Worm (Caenorhabditis elegans) whole organism, L2 larva: ENCODE data around the gene F15B10.3.

ENCODE experiments used
- C34F6.9 ChIP-seq: fragments of 150-350 bp; optimal IDR thresholded peaks from 2 replicates; lab custom pipeline; 2014; ENCODE audit warnings: missing biosample characterization, missing genetic modification characterization
- F13H6.1 ChIP-seq: sonication (generic microtip); optimal IDR thresholded peaks from 2 replicates; lab custom pipeline; 2016; ENCODE audit warnings: missing genetic modification characterization, missing compliant biosample characterization
- R02D3.7 ChIP-seq: fragments of 150-350 bp; optimal IDR thresholded peaks from 2 replicates; lab custom pipeline; 2014; ENCODE audit warnings: missing biosample characterization, missing genetic modification characterization
- ZK546.5 ChIP-seq: sonication (generic microtip); optimal IDR thresholded peaks from 2 replicates; lab custom pipeline; 2017; ENCODE audit warnings: missing biosample characterization, missing genetic modification characterization
- blmp-1 ChIP-seq: sonication (generic microtip); optimal IDR thresholded peaks from 2 replicates; lab custom pipeline; 2017; ENCODE audit warnings: missing genetic modification characterization, mild to moderate bottlenecking, missing compliant biosample characterization, antibody characterized with exemption, moderate library complexity; ENCODE audit not compliant: insufficient read depth
- ceh-16 ChIP-seq: fragments of 150-350 bp; optimal IDR thresholded peaks from 2 replicates; lab custom pipeline; 2014; ENCODE audit warnings: missing biosample characterization, missing genetic modification characterization
- ceh-82 ChIP-seq: fragments of 150-350 bp; optimal IDR thresholded peaks from 2 replicates; lab custom pipeline; 2014; ENCODE audit warnings: missing biosample characterization, missing genetic modification characterization
- crh-2 ChIP-seq: sonication (generic microtip); optimal IDR thresholded peaks from 2 replicates; lab custom pipeline; 2017; ENCODE audit warnings: missing biosample characterization, missing genetic modification characterization
- dmd-4 ChIP-seq: sonication (generic microtip); optimal IDR thresholded peaks from 2 replicates; lab custom pipeline; 2017; ENCODE audit warnings: missing biosample characterization, missing genetic modification characterization
- egl-27 ChIP-seq: sonication (generic microtip); optimal IDR thresholded peaks from 3 replicates; lab custom pipeline; 2017; ENCODE audit warnings: missing biosample characterization, missing genetic modification reagents, missing genetic modification characterization
- elt-1 ChIP-seq: fragments of 150-350 bp; optimal IDR thresholded peaks from 2 replicates; lab custom pipeline; 2014; ENCODE audit warnings: missing biosample characterization, missing genetic modification characterization
- elt-3 ChIP-seq: sonication (generic microtip); optimal IDR thresholded peaks from 2 replicates; lab custom pipeline; 2017; ENCODE audit warnings: missing biosample characterization, missing genetic modification characterization
- fos-1 ChIP-seq: fragments of 150-350 bp; optimal IDR thresholded peaks from 2 replicates; lab custom pipeline; 2014; ENCODE audit warnings: missing biosample characterization, missing genetic modification characterization
- gmeb-1 ChIP-seq: fragments of 150-350 bp; optimal IDR thresholded peaks from 2 replicates; lab custom pipeline; 2014; ENCODE audit warnings: missing biosample characterization, missing genetic modification characterization
- lin-11 ChIP-seq: fragments of 150-350 bp; sonication (generic microtip); optimal IDR thresholded peaks from 2 replicates; lab custom pipeline; 2014; ENCODE audit warnings: missing biosample characterization, missing genetic modification characterization, inconsistent platforms, mixed read lengths
- lin-39 ChIP-seq: fragments of 150-350 bp; optimal IDR thresholded peaks from 2 replicates; lab custom pipeline; 2014; ENCODE audit warnings: missing biosample characterization, missing genetic modification reagents, missing genetic modification characterization
- lsy-2 ChIP-seq, 2 experiments: fragments of 150-350 bp in 1 of 2; sonication (generic microtip) in 1 of 2; optimal IDR thresholded peaks; 2 replicates each; lab custom pipeline; 2014 to 2017; ENCODE audit warnings: missing biosample characterization in 2 of 2, missing genetic modification characterization in 2 of 2
- mab-5 ChIP-seq: fragments of 150-350 bp; optimal IDR thresholded peaks from 2 replicates; lab custom pipeline; 2014; ENCODE audit warnings: missing biosample characterization, missing genetic modification characterization
- mdl-1 ChIP-seq, 2 experiments: fragments of 150-350 bp in 1 of 2; sonication (generic microtip) in 1 of 2; optimal IDR thresholded peaks; 2 replicates each; lab custom pipeline; 2017; ENCODE audit warnings: missing biosample characterization in 2 of 2, missing genetic modification characterization in 2 of 2
- nhr-129 ChIP-seq: fragments of 150-350 bp; optimal IDR thresholded peaks from 2 replicates; lab custom pipeline; 2014; ENCODE audit warnings: missing biosample characterization, missing genetic modification characterization
- nhr-21 ChIP-seq: fragments of 150-350 bp; optimal IDR thresholded peaks from 2 replicates; lab custom pipeline; 2014; ENCODE audit warnings: missing biosample characterization, missing genetic modification characterization
- nhr-23 ChIP-seq: fragments of 150-350 bp; optimal IDR thresholded peaks from 2 replicates; lab custom pipeline; 2014; ENCODE audit warnings: missing biosample characterization, missing genetic modification reagents, missing genetic modification characterization
- nhr-237 ChIP-seq: fragments of 150-350 bp; optimal IDR thresholded peaks from 2 replicates; lab custom pipeline; 2014; ENCODE audit warnings: missing biosample characterization, missing genetic modification characterization
- nhr-77 ChIP-seq: fragments of 150-350 bp; optimal IDR thresholded peaks from 2 replicates; lab custom pipeline; 2014; ENCODE audit warnings: missing biosample characterization, missing genetic modification characterization
- sem-4 ChIP-seq: fragments of 150-350 bp; optimal IDR thresholded peaks from 2 replicates; lab custom pipeline; 2014; ENCODE audit warnings: missing biosample characterization, missing genetic modification reagents, missing genetic modification characterization
- skn-1 ChIP-seq: sonication (generic microtip); optimal IDR thresholded peaks from 2 replicates; lab custom pipeline; 2017; ENCODE audit warnings: missing biosample characterization, missing genetic modification characterization
- sma-9 ChIP-seq, 2 experiments: fragments of 150-350 bp in 1 of 2; sonication (generic microtip) in 1 of 2; optimal IDR thresholded peaks; 2 replicates each; lab custom pipeline; 2014 to 2016; ENCODE audit warnings: missing genetic modification characterization in 2 of 2, mild to moderate bottlenecking in 1 of 2, missing biosample characterization in 1 of 2, missing compliant biosample characterization in 1 of 2, missing genetic modification reagents in 1 of 2, moderate library complexity in 1 of 2
- snpc-4 ChIP-seq: fragments of 150-350 bp; optimal IDR thresholded peaks from 2 replicates; lab custom pipeline; 2014; ENCODE audit warnings: missing biosample characterization, missing genetic modification characterization
- zag-1 ChIP-seq: fragments of 150-350 bp; optimal IDR thresholded peaks from 2 replicates; lab custom pipeline; 2014; ENCODE audit warnings: missing biosample characterization, missing genetic modification characterization
- ztf-1 ChIP-seq: fragments of 200-800 bp; sonication (Bioruptor generic); conservative IDR thresholded peaks from 2 replicates; pipeline ENCODE4 v1.3.6; 2022; ENCODE audit warnings: missing genetic modification characterization, missing compliant biosample characterization
- ztf-11 ChIP-seq: sonication (generic microtip); optimal IDR thresholded peaks from 2 replicates; lab custom pipeline; 2017; ENCODE audit warnings: missing biosample characterization, missing genetic modification characterization
- ztf-4 ChIP-seq: fragments of 150-350 bp; optimal IDR thresholded peaks from 2 replicates; lab custom pipeline; 2014; ENCODE audit warnings: missing biosample characterization, missing genetic modification characterization

F15B10.3 gene

DNA sequence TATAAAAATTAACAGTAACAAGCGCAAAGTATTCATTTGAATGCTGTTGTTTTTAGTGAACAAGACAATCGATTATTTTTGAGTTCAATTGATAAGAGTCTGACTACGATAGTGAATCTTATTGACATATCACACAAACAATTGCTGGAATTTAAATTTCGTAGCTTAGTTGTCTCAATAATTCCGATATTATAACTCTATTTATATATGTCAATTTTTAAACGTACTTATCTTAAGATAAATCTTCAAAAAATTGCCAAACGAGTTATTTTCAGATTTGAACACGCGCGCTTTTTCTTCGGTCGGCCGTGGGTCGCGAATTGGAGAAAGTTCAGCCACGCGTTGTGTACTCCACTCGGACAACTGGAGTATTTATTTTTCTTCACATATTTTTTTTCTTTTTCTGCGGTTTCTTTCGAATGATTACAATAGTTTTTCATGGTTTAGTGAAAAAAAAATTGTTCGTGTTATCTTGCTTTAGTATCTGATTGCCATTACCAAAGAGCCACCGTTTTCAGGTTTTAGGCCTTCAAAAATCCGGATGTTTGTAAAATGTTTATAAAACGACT lies 29.3 kb downstream of the F15B10.3 start, which contains the start of the genes cest-5.1 and C01B10.9 (continued):
- TF ChIP-seq F13H6.1 (tag; lab: Kevin White, UChicago): peak; percentile 74
- TF ChIP-seq nhr-77: no peak
- no peak for TF ChIP-seq egl-27 (tag; lab: Kevin White, UChicago)
- TF ChIP-seq elt-3 (tag; lab: Kevin White, UChicago): no peak
- no peak for TF ChIP-seq nhr-129
- TF ChIP-seq sma-9 (GFP tag; optimal IDR thresholded peaks at IDR 0.05; lab: Kevin White, UChicago): peak; percentile 82
- TF ChIP-seq sma-9 (tag; optimal IDR thresholded peaks at IDR 0.05; lab: Kevin White, UChicago): no peak
- TF ChIP-seq snpc-4 (tag; lab: Kevin White, UChicago): no peak
- peak; percentile 63 for TF ChIP-seq C34F6.9
- TF ChIP-seq zag-1 (tag; lab: Kevin White, UChicago): no peak
- no peak for TF ChIP-seq nhr-237
- peak; percentile 94 for TF ChIP-seq gmeb-1 (tag; lab: Kevin White, UChicago)
- peak; percentile 11 for TF ChIP-seq R02D3.7 (tag; lab: Kevin White, UChicago)
- TF ChIP-seq mab-5: peak; percentile 27
- TF ChIP-seq, all 48 proteins: peak for 14

DNA sequence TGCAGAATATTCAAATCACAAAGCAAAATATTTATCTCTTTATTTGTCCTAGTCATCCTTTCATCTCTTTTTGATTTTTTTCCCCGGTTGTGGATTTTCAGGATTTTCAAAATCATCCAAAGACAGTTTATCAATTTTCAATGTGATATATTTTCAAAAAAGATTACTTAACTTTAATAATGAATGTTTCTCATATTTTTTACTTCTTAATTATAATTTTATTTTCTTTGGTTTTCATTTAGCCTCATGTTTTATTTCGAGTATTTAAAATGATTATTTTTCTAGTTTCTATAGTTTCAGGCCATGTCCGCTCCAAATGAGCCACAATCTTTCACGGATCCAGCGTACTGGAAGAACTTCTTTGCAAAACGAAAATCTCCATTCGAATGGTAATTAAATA lies 32.3 kb downstream of the F15B10.3 start, which contains the start of gene metl-13:
TSS of gene metl-13 (plus strand) at position 301 of the 400 bp plus-strand sequence.
- no peak for TF ChIP-seq ceh-16
- TF ChIP-seq ceh-82 (tag; lab: Kevin White, UChicago): no peak
- TF ChIP-seq nhr-237: no peak
- no peak for TF ChIP-seq crh-2 (tag; lab: Kevin White, UChicago)
- TF ChIP-seq mab-5: no peak
- TF ChIP-seq zag-1 (tag; lab: Kevin White, UChicago): no peak
- TF ChIP-seq lsy-2 (tag; optimal IDR thresholded peaks at IDR 0.05; lab: Kevin White, UChicago): no peak
- no peak for TF ChIP-seq lin-11
- no peak for TF ChIP-seq lin-39 (tag; lab: Kevin White, UChicago)
- no peak for TF ChIP-seq nhr-23 (tag; lab: Kevin White, UChicago)
- TF ChIP-seq nhr-129: no peak
- no peak for TF ChIP-seq ztf-1 (GFP tag; lab: Robert Waterston, UW)
- no peak for TF ChIP-seq skn-1 (tag; lab: Kevin White, UChicago)
- TF ChIP-seq elt-3 (tag; lab: Kevin White, UChicago): no peak
- TF ChIP-seq elt-1 (tag; lab: Kevin White, UChicago): no peak
- TF ChIP-seq dmd-4 (tag; lab: Kevin White, UChicago): no peak
- TF ChIP-seq nhr-21: no peak
- no peak for TF ChIP-seq blmp-1 (tag; lab: Kevin White, UChicago)

DNA sequence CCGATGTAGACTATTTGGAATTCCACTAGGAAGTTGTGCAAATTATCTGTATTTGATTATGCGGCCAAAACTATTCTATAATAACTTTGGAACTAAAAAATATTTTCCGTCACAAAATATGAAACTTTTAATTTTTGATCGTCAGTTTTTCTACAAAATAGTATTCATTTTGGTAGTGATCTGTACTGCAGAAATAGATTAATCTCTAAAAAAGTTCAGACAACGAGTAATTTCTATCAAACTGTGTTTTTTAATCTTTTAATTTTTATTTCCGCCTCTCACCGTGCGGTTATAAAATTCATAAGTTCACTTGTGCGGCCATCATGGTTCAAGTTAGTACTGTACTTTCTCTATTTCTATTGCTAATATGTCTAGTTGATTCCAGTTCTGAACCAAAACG lies 35.8 kb downstream of the F15B10.3 start, which contains the start of gene C01B10.7:
TSS of gene C01B10.7 (plus strand) at position 301 of the 400 bp plus-strand sequence.
- TF ChIP-seq ZK546.5 (no peak), sem-4 (tag; lab: Kevin White, UChicago) (no peak), ztf-11 (tag; lab: Kevin White, UChicago) (no peak), ztf-4 (tag; lab: Kevin White, UChicago) (no peak), dmd-4 (tag; lab: Kevin White, UChicago) (no peak), lin-39 (tag; lab: Kevin White, UChicago) (no peak), mdl-1 (tag; optimal IDR thresholded peaks at IDR 0.05; lab: Kevin White, UChicago) (no peak), sma-9 (GFP tag; optimal IDR thresholded peaks at IDR 0.05; lab: Kevin White, UChicago) (no peak), sma-9 (tag; optimal IDR thresholded peaks at IDR 0.05; lab: Kevin White, UChicago) (no peak), fos-1 (tag; lab: Kevin White, UChicago) (no peak)
- TF ChIP-seq, all 48 proteins: peak for 0

DNA sequence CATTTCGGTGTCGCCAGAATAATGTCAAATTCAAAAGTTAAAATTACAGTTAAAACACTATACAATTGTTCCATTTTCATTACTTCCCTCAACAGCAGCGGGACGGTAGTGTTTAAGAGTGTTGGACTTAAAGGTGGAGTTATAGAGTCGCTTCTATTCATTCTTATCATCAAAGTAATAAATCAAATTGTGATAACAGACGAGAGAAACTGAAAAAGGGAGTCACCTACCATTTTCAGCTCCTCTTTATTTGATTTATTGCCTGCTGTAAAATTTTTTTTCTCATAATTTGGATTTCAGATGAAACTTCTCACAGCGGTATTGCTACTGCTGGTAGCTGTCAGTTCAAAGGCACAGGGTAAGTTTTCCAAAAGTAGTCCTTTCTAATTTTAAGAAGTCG lies 37.4 kb downstream of the F15B10.3 start, which contains the start of gene C01B10.6:
TSS of gene C01B10.6 (plus strand) at position 301 of the 400 bp plus-strand sequence.
- TF ChIP-seq ztf-11 (tag; lab: Kevin White, UChicago) (no peak), ceh-82 (tag; lab: Kevin White, UChicago) (no peak), fos-1 (tag; lab: Kevin White, UChicago) (peak; percentile 4)
